Fruit fly (Drosophila melanogaster): ENCODE results near the gene CG4582.

CG4582 gene

DNA sequence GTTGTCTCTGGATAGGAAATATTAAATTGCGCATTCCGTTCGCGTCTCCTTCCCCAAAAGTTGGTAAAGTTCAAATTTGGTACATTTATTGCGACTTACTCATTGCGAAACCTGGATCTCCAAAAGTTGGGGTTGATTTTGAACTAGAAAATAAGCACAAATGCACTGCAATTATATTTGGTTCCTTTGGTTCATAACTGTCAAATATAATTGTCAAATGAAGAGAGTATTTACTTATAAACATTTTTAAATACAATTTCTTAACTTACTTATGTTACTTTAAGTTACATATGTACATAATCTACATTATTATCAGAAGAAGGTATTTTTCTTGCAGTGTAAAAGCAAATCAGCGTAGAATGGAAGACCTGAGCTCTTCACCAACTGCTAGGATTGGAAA is 47.6 kb upstream of the CG4582 start (continued):
- TF ChIP-seq crp (GFP tag; optimal IDR thresholded peaks at IDR 0.05) (no peak), Side (GFP tag; optimal IDR thresholded peaks at IDR 0.05) (no peak), fd3F (GFP tag; optimal IDR thresholded peaks at IDR 0.05) (no peak), CG5953 (GFP tag; IDR thresholded peaks at IDR 0.05) (no peak), dysf (GFP tag; IDR thresholded peaks at IDR 0.05) (no peak), CG17359 (tag; optimal IDR thresholded peaks at IDR 0.05) (peak; percentile 43), sna (GFP tag; IDR thresholded peaks at IDR 0.05; ENCODE audit: partially characterized antibody) (no peak), vvl (GFP tag; IDR thresholded peaks at IDR 0.05) (peak; percentile 38), Mad (GFP tag; optimal IDR thresholded peaks at IDR 0.05) (no peak), CG8944 (GFP tag; optimal IDR thresholded peaks at IDR 0.05) (no peak), hb (GFP tag; IDR thresholded peaks at IDR 0.05; ENCODE audit: partially characterized antibody) (no peak), CG1647 (GFP tag; optimal IDR thresholded peaks at IDR 0.05) (no peak), esg (GFP tag; conservative IDR thresholded peaks at IDR 0.05) (0 out of 2 replicates have a peak, but pooled peaks have one; percentile 22), CG1529 (GFP tag; optimal IDR thresholded peaks at IDR 0.05) (no peak), CG2889 (GFP tag; IDR thresholded peaks at IDR 0.05) (no peak), Lim3 (GFP tag; IDR thresholded peaks at IDR 0.05) (no peak), Hand (GFP tag; optimal IDR thresholded peaks at IDR 0.05) (no peak), luna (GFP tag; optimal IDR thresholded peaks at IDR 0.05) (no peak), phol (tag; optimal IDR thresholded peaks at IDR 0.05) (peak; percentile 34), zfh2 (GFP tag; optimal IDR thresholded peaks at IDR 0.05) (no peak), chif (GFP tag; optimal IDR thresholded peaks at IDR 0.05) (no peak), gce (GFP tag; IDR thresholded peaks at IDR 0.05) (no peak), CG15269 (tag; optimal IDR thresholded peaks at IDR 0.05) (peak; percentile 52), Myb (GFP tag; optimal IDR thresholded peaks at IDR 0.05) (no peak), tgo (GFP tag; IDR thresholded peaks at IDR 0.05) (peak; percentile 53; the same call in 2 of the 3 replicates), abd-A (tag; optimal IDR thresholded peaks at IDR 0.05) (no peak), Bdp1 (GFP tag; optimal IDR thresholded peaks at IDR 0.05) (no peak), CG13775 (GFP tag; optimal IDR thresholded peaks at IDR 0.05) (no peak), CG1603 (tag; optimal IDR thresholded peaks at IDR 0.05) (peak; percentile 29), CG30403 (GFP tag; optimal IDR thresholded peaks at IDR 0.05) (no peak), dimm (GFP tag; IDR thresholded peaks at IDR 0.05) (no peak), ssp (GFP tag; IDR thresholded peaks at IDR 0.05) (no peak), CkIIα-i1 (GFP tag; IDR thresholded peaks at IDR 0.05) (no peak), sima (GFP tag; optimal IDR thresholded peaks at IDR 0.05) (no peak), B-H2 (GFP tag; optimal IDR thresholded peaks at IDR 0.05) (no peak), br (optimal IDR thresholded peaks at IDR 0.05) (no peak), onecut (GFP tag; IDR thresholded peaks at IDR 0.05) (no peak), tup (GFP tag; optimal IDR thresholded peaks at IDR 0.05) (no peak), CG10209 (GFP tag; optimal IDR thresholded peaks at IDR 0.05) (no peak), Ssrp (tag; optimal IDR thresholded peaks at IDR 0.05) (peak; percentile 32), CG3995 (GFP tag; optimal IDR thresholded peaks at IDR 0.05) (no peak), pros (GFP tag; optimal IDR thresholded peaks at IDR 0.05) (no peak), pho (GFP tag; optimal IDR thresholded peaks at IDR 0.05) (no peak), CG17612 (GFP tag; IDR thresholded peaks at IDR 0.05) (no peak), pan (optimal IDR thresholded peaks at IDR 0.05) (no peak), pan (GFP tag; optimal IDR thresholded peaks at IDR 0.05 in 1 of 2, IDR thresholded peaks at IDR 0.05 in 1 of 2) (no peak), MESR4 (GFP tag; optimal IDR thresholded peaks at IDR 0.05) (no peak), Drgx (GFP tag; IDR thresholded peaks at IDR 0.05) (no peak), jigr1 (GFP tag; IDR thresholded peaks at IDR 0.05) (no peak), Neu2 (GFP tag; optimal IDR thresholded peaks at IDR 0.05; ENCODE audit: borderline replicate concordance) (no peak), CG2120 (GFP tag; optimal IDR thresholded peaks at IDR 0.05) (no peak), run (tag; optimal IDR thresholded peaks at IDR 0.05) (no peak), CG11504 (tag; optimal IDR thresholded peaks at IDR 0.05) (peak; percentile 49)
